Fruit fly (Drosophila melanogaster) whole organism, embryonic: ENCODE measurements around the gene CG13001.

Experiments
- CG10274 ChIP-seq: fragments of 200-800 bp; sonication (Bioruptor generic); optimal IDR thresholded peaks from 3 replicates; lab custom pipeline; 2017; ENCODE audit warnings: missing biosample characterization, mild to moderate bottlenecking, missing genetic modification characterization
- CG10366 ChIP-seq: fragments of 200-800 bp; sonication (Bioruptor generic); IDR thresholded peaks from 2 replicates; pipeline ENCODE4 v1.3.6; 2022; ENCODE audit warnings: missing biosample characterization, missing genetic modification characterization
- CG10543 ChIP-seq: fragments of 200-800 bp; sonication (Bioruptor generic); optimal IDR thresholded peaks from 3 replicates; lab custom pipeline; 2017; ENCODE audit warnings: missing biosample characterization, mild to moderate bottlenecking, missing genetic modification characterization, moderate library complexity
- CG11085 ChIP-seq: fragments of 200-800 bp; sonication (Bioruptor generic); IDR thresholded peaks from 2 replicates; pipeline ENCODE4 v1.3.6; 2022; ENCODE audit warnings: missing biosample characterization, missing genetic modification characterization
- CG12769 ChIP-seq: fragments of 200-800 bp; sonication (Bioruptor generic); optimal IDR thresholded peaks from 2 replicates; lab custom pipeline; 2019; ENCODE audit warnings: missing biosample characterization, mild to moderate bottlenecking, missing genetic modification characterization, moderate library complexity
- CG13296 ChIP-seq: fragments of 200-800 bp; sonication (Bioruptor generic); optimal IDR thresholded peaks from 3 replicates; lab custom pipeline; 2018; ENCODE audit warnings: missing biosample characterization, mild to moderate bottlenecking, missing genetic modification characterization
- CG15269 ChIP-seq: fragments of 200-800 bp; sonication (Bioruptor generic); optimal IDR thresholded peaks from 2 replicates; lab custom pipeline; 2018; ENCODE audit warnings: missing biosample characterization, mild to moderate bottlenecking, missing genetic modification characterization, moderate library complexity
- CG15514 ChIP-seq: fragments of 200-800 bp; sonication (Bioruptor generic); optimal IDR thresholded peaks from 3 replicates; lab custom pipeline; 2017; ENCODE audit warnings: missing biosample characterization, missing genetic modification characterization, mild to moderate bottlenecking, moderate library complexity, missing genetic modification reagents
- CG15601 ChIP-seq: fragments of 200-800 bp; sonication (Bioruptor generic); optimal IDR thresholded peaks from 3 replicates; lab custom pipeline; 2019; ENCODE audit warnings: missing biosample characterization, mild to moderate bottlenecking, missing genetic modification characterization, moderate library complexity
- CG18599 ChIP-seq: fragments of 200-800 bp; sonication (Bioruptor generic); optimal IDR thresholded peaks from 3 replicates; lab custom pipeline; 2017; ENCODE audit warnings: missing biosample characterization, missing genetic modification characterization, mild to moderate bottlenecking, moderate library complexity, missing genetic modification reagents
- CG2120 ChIP-seq: fragments of 200-800 bp; sonication (Bioruptor generic); optimal IDR thresholded peaks from 3 replicates; lab custom pipeline; 2016; ENCODE audit warnings: missing biosample characterization, missing genetic modification characterization
- CG2678 ChIP-seq: fragments of 200-800 bp; sonication (Bioruptor generic); optimal IDR thresholded peaks from 3 replicates; lab custom pipeline; 2019; ENCODE audit warnings: missing biosample characterization, mild to moderate bottlenecking, missing genetic modification characterization, moderate library complexity
- CG32767 ChIP-seq: fragments of 200-800 bp; sonication (Bioruptor generic); IDR thresholded peaks from 2 replicates; pipeline ENCODE4 v1.3.6; 2022; ENCODE audit warnings: missing biosample characterization, missing genetic modification characterization
- CG3281 ChIP-seq: fragments of 200-800 bp; sonication (Bioruptor generic); optimal IDR thresholded peaks from 3 replicates; lab custom pipeline; 2017; ENCODE audit warnings: missing biosample characterization, mild to moderate bottlenecking, missing genetic modification characterization
- CG34376 ChIP-seq: fragments of 200-800 bp; sonication (Bioruptor generic); optimal IDR thresholded peaks from 2 replicates; lab custom pipeline; 2018; ENCODE audit warnings: missing biosample characterization, mild to moderate bottlenecking, missing genetic modification characterization
- CG3838 ChIP-seq: fragments of 200-800 bp; sonication (Bioruptor generic); optimal IDR thresholded peaks from 3 replicates; lab custom pipeline; 2016; ENCODE audit warnings: missing biosample characterization, missing genetic modification characterization
- CG4820 ChIP-seq: fragments of 200-800 bp; sonication (Bioruptor generic); optimal IDR thresholded peaks from 3 replicates; lab custom pipeline; 2016; ENCODE audit warnings: missing biosample characterization, missing genetic modification characterization
- CG8290 ChIP-seq, 3 experiments: fragments of 200-800 bp; sonication (Bioruptor generic); optimal IDR thresholded peaks; 2 replicates each; lab custom pipeline; 2016 to 2019; ENCODE audit warnings: missing biosample characterization in 3 of 3, missing genetic modification characterization in 3 of 3, mild to moderate bottlenecking in 2 of 3, moderate library complexity in 1 of 3
- CG9817 ChIP-seq: fragments of 200-800 bp; sonication (Bioruptor generic); optimal IDR thresholded peaks from 2 replicates; lab custom pipeline; 2018; ENCODE audit warnings: missing biosample characterization, mild to moderate bottlenecking, missing genetic modification characterization, moderate library complexity
- CG9932 ChIP-seq: fragments of 200-800 bp; sonication (Bioruptor generic); IDR thresholded peaks from 2 replicates; pipeline ENCODE4 v1.3.6; 2022; ENCODE audit warnings: missing biosample characterization, missing genetic modification characterization
- Deaf1 ChIP-seq: fragments of 200-800 bp; optimal IDR thresholded peaks from 3 replicates; lab custom pipeline; 2019; ENCODE audit warnings: missing biosample characterization, mild to moderate bottlenecking, missing genetic modification characterization, moderate library complexity
- Drgx ChIP-seq: fragments of 200-800 bp; sonication (Bioruptor generic); IDR thresholded peaks from 2 replicates; pipeline ENCODE4 v1.3.6; 2022; ENCODE audit warnings: missing biosample characterization, missing genetic modification characterization
- ERR ChIP-seq: fragments of 200-800 bp; sonication (Bioruptor generic); optimal IDR thresholded peaks from 2 replicates; lab custom pipeline; 2016; ENCODE audit warnings: missing biosample characterization, missing genetic modification characterization
- Fer1 ChIP-seq: fragments of 200-800 bp; sonication (Bioruptor generic); optimal IDR thresholded peaks from 2 replicates; lab custom pipeline; 2017; ENCODE audit warnings: missing biosample characterization, mild to moderate bottlenecking, missing genetic modification characterization
- HLH3B ChIP-seq: fragments of 200-800 bp; sonication (Bioruptor generic); IDR thresholded peaks from 2 replicates; pipeline ENCODE4 v1.3.6; 2022; ENCODE audit warnings: missing biosample characterization, missing genetic modification characterization
- Hmr ChIP-seq: fragments of 200-800 bp; sonication (Bioruptor generic); optimal IDR thresholded peaks from 3 replicates; lab custom pipeline; 2017; ENCODE audit warnings: mild to moderate bottlenecking, missing biosample characterization, missing genetic modification reagents, missing genetic modification characterization
- Lpt ChIP-seq: fragments of >200 bp; optimal IDR thresholded peaks from 2 replicates; lab custom pipeline; 2018; ENCODE audit warnings: missing biosample characterization, missing genetic modification characterization
- Rfx ChIP-seq: fragments of 200-800 bp; sonication (Bioruptor generic); IDR thresholded peaks from 2 replicates; pipeline ENCODE4 v1.3.6; 2022; ENCODE audit warnings: missing biosample characterization, missing genetic modification characterization
- Six4 ChIP-seq: fragments of 200-800 bp; sonication (Bioruptor generic); optimal IDR thresholded peaks from 2 replicates; lab custom pipeline; 2016; ENCODE audit warnings: missing biosample characterization, missing genetic modification characterization
- Tbp ChIP-seq: fragments of >200 bp; optimal IDR thresholded peaks from 2 replicates; lab custom pipeline; 2018; ENCODE audit warnings: missing biosample characterization, missing genetic modification characterization
- caup ChIP-seq: fragments of 200-800 bp; sonication (Bioruptor generic); optimal IDR thresholded peaks from 3 replicates; lab custom pipeline; 2017; ENCODE audit warnings: missing biosample characterization, mild to moderate bottlenecking, missing genetic modification characterization, moderate library complexity; ENCODE audit not compliant: severe bottlenecking
- chinmo ChIP-seq: fragments of 200-800 bp; sonication (Bioruptor generic); IDR thresholded peaks from 4 replicates; pipeline ENCODE4 v1.3.6; 2022; ENCODE audit warnings: missing biosample characterization, missing genetic modification characterization; ENCODE audit not compliant: partially characterized antibody
- danr ChIP-seq: fragments of 200-800 bp; sonication (Bioruptor generic); IDR thresholded peaks from 2 replicates; pipeline ENCODE4 v1.3.6; 2022; ENCODE audit warnings: missing biosample characterization, missing genetic modification characterization
- dimm ChIP-seq: fragments of 200-800 bp; sonication (Bioruptor generic); IDR thresholded peaks from 2 replicates; pipeline ENCODE4 v1.3.6; 2022; ENCODE audit warnings: missing biosample characterization, missing genetic modification characterization
- dysf ChIP-seq: fragments of 200-800 bp; sonication (Bioruptor generic); IDR thresholded peaks from 3 replicates; pipeline ENCODE4 v1.3.6; 2022; ENCODE audit warnings: missing biosample characterization, missing genetic modification characterization
- ems ChIP-seq: fragments of 200-800 bp; sonication (Bioruptor generic); optimal IDR thresholded peaks from 3 replicates; lab custom pipeline; 2016; ENCODE audit warnings: missing biosample characterization, missing genetic modification characterization
- exex ChIP-seq: fragments of 200-800 bp; sonication (Bioruptor generic); optimal IDR thresholded peaks from 4 replicates; lab custom pipeline; 2018; ENCODE audit warnings: missing biosample characterization, mild to moderate bottlenecking, missing genetic modification characterization, moderate library complexity
- grn ChIP-seq: fragments of 200-800 bp; sonication (Bioruptor generic); optimal IDR thresholded peaks from 3 replicates; lab custom pipeline; 2017; ENCODE audit warnings: missing biosample characterization, missing genetic modification characterization
- lab ChIP-seq: fragments of 200-800 bp; sonication (Bioruptor generic); optimal IDR thresholded peaks from 3 replicates; lab custom pipeline; 2017; ENCODE audit warnings: missing biosample characterization, missing genetic modification characterization, mild to moderate bottlenecking, moderate library complexity, missing genetic modification reagents
- lov ChIP-seq, 2 experiments: fragments of 200-800 bp in 1 of 2; fragments of >200 bp in 1 of 2; sonication (Bioruptor generic) in 1 of 2; IDR thresholded peaks in 1 of 2; optimal IDR thresholded peaks in 1 of 2; 2 replicates in 1 of 2; 3 replicates in 1 of 2; pipeline versions ENCODE4 v1.3.6 to Lab custom; 2017 to 2022; ENCODE audit warnings: missing biosample characterization in 1 of 2, missing genetic modification characterization in 1 of 2
- row ChIP-seq: fragments of 200-800 bp; sonication (Bioruptor generic); IDR thresholded peaks from 3 replicates; pipeline ENCODE4 v1.3.6; 2022; ENCODE audit warnings: missing biosample characterization, missing genetic modification characterization
- schlank ChIP-seq: fragments of 200-800 bp; sonication (Bioruptor generic); optimal IDR thresholded peaks from 2 replicates; lab custom pipeline; 2018; ENCODE audit warnings: missing biosample characterization, mild to moderate bottlenecking, missing genetic modification characterization
- seq ChIP-seq: fragments of 200-800 bp; sonication (Bioruptor generic); IDR thresholded peaks from 2 replicates; pipeline ENCODE4 v1.3.6; 2022; ENCODE audit warnings: missing biosample characterization, missing genetic modification characterization
- sob ChIP-seq: fragments of 200-800 bp; sonication (Bioruptor generic); IDR thresholded peaks from 2 replicates; pipeline ENCODE4 v1.3.6; 2022; ENCODE audit warnings: missing biosample characterization, missing genetic modification characterization
- tll ChIP-seq, 2 experiments: fragments of 200-800 bp in 1 of 2; fragments of >200 bp in 1 of 2; sonication (Bioruptor generic) in 1 of 2; optimal IDR thresholded peaks; 2 replicates each; lab custom pipeline; 2017 to 2019; ENCODE audit warnings: missing biosample characterization in 2 of 2, missing genetic modification characterization in 2 of 2, mild to moderate bottlenecking in 1 of 2, moderate library complexity in 1 of 2
- unc-4 ChIP-seq: fragments of 200-800 bp; sonication (Bioruptor generic); IDR thresholded peaks from 2 replicates; pipeline ENCODE4 v1.3.6; 2022; ENCODE audit warnings: missing biosample characterization, missing genetic modification characterization; ENCODE audit not compliant: partially characterized antibody
- wek ChIP-seq: fragments of 200-800 bp; sonication (Bioruptor generic); optimal IDR thresholded peaks from 3 replicates; lab custom pipeline; 2018; ENCODE audit warnings: missing biosample characterization, mild to moderate bottlenecking, missing genetic modification characterization, moderate library complexity

Gene CG13001

DNA sequence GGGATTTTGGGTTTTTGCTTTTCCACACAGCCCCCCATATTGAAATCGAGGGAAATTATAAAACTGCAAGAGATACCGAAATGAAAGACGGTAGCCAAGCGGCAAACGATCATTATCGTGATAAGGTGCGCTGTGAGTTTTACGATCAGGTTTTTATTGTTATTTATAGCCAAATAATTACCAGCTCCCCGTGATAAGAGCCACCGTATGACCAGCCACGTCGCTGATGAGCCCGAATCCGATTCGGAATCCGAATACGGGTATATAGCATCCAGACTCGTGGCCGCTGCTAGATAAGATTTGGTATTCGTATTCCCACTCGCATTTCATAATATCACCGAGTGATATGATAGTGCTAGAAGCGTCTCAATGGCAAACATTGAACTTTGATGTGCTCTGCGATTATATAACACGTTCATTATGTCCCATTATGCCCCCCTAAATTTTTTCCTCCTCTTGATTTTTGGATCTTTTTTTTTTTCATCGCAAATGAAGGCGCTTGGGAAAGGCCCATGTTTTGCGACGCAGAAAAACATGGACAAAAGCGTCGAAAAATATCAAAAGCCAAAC, 23.8 kb downstream of the CG13001 start (continued):
- no peak for TF ChIP-seq lov (optimal IDR thresholded peaks at IDR 0.05; lab: Kevin White, UChicago)
- TF ChIP-seq lov (GFP tag; IDR thresholded peaks at IDR 0.05; lab: Robert Waterston, UW) = no peak
- TF ChIP-seq tll (GFP tag; optimal IDR thresholded peaks at IDR 0.05; lab: Kevin White, UChicago) = no peak
- TF ChIP-seq CG32767 (GFP tag; lab: Robert Waterston, UW) = no peak
- peak; percentile 17 for TF ChIP-seq CG12769 (tag; lab: Kevin White, UChicago)
- TF ChIP-seq CG10274 = no peak
- TF ChIP-seq CG15601 (tag; lab: Kevin White, UChicago) = no peak
- TF ChIP-seq Lpt (GFP tag; lab: Kevin White, UChicago) = no peak
- TF ChIP-seq unc-4 (GFP tag; lab: Robert Waterston, UW) = no peak
- TF ChIP-seq row (GFP tag; lab: Robert Waterston, UW) = no peak
- TF ChIP-seq Deaf1 = peak; percentile 60
- TF ChIP-seq CG4820 = no peak
- no peak for TF ChIP-seq ERR (GFP tag; lab: Kevin White, UChicago)
- TF ChIP-seq HLH3B = no peak
- TF ChIP-seq CG10366 (GFP tag; lab: Robert Waterston, UW) = no peak
- peak; percentile 28 for TF ChIP-seq CG34376
- peak; percentile 33 for TF ChIP-seq grn (GFP tag; lab: Kevin White, UChicago)
- peak; percentile 10 for TF ChIP-seq Hmr (GFP tag; lab: Kevin White, UChicago)
- TF ChIP-seq exex (tag; lab: Kevin White, UChicago) = peak; percentile 91

DNA sequence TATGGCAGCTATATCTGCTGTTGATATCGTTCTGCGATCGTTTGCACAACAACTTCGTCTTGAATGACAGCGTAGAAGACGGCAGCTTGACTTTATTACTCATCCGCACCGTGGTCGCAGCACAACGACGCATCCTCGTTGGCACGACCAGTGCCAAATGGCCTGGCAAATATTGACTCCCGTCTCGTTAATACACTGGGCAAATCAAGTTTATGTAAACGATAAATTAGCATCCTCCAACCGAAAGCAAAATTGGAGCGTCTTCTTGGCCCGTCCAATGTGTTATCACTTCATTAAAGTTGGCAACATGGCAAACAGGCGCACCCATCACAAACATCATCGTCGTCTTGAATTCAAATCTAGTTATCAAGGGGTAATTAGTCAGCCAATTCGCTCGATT, 25.2 kb downstream of the CG13001 start:
- peak; percentile 7 for TF ChIP-seq CG13296 (GFP tag; lab: Kevin White, UChicago)
- peak; percentile 23 for TF ChIP-seq CG2678 (tag; lab: Kevin White, UChicago)
- no peak for TF ChIP-seq Drgx (GFP tag; lab: Robert Waterston, UW)
- 0 out of 2 replicates have a peak, but pooled peaks have one; percentile 25 for TF ChIP-seq CG11085 (GFP tag; lab: Robert Waterston, UW)
- peak; percentile 19 for TF ChIP-seq Fer1 (GFP tag; lab: Kevin White, UChicago)
- TF ChIP-seq Rfx (GFP tag; lab: Robert Waterston, UW) = 0 out of 2 replicates have a peak, but pooled peaks have one; percentile 20
- no peak for TF ChIP-seq Six4 (GFP tag; lab: Kevin White, UChicago)
- TF ChIP-seq CG15269 (tag; lab: Kevin White, UChicago) = no peak
- peak; percentile 7 for TF ChIP-seq CG3281 (GFP tag; lab: Kevin White, UChicago)
- TF ChIP-seq wek (GFP tag; lab: Kevin White, UChicago) = peak; percentile 24
- TF ChIP-seq schlank (tag; lab: Kevin White, UChicago) = peak; percentile 10
- TF ChIP-seq sob = 0 out of 2 replicates have a peak, but pooled peaks have one; percentile 14
- TF ChIP-seq CG3838 (GFP tag; lab: Kevin White, UChicago) = no peak
- peak; percentile 16 for TF ChIP-seq CG18599
- TF ChIP-seq CG15514 = peak; percentile 15
- peak; percentile 35 for TF ChIP-seq lab (GFP tag; lab: Kevin White, UChicago)
- TF ChIP-seq CG10543 (GFP tag; lab: Kevin White, UChicago) = peak; percentile 9
- peak; percentile 8; the same call in 1 of the 2 replicates for TF ChIP-seq CG9932
- peak; percentile 34; the same call in 1 of the 2 replicates for TF ChIP-seq seq (GFP tag; lab: Robert Waterston, UW)
- TF ChIP-seq dimm (GFP tag; lab: Robert Waterston, UW) = no peak
- TF ChIP-seq caup (GFP tag; lab: Kevin White, UChicago) = peak; percentile 3
- TF ChIP-seq CG12769 (tag; lab: Kevin White, UChicago) = peak; percentile 21
- no peak for TF ChIP-seq CG8290 (GFP tag; optimal IDR thresholded peaks at IDR 0.05; lab: Kevin White, UChicago)
- peak in 1 of 2 experiments; percentile 30 for TF ChIP-seq CG8290 (tag; optimal IDR thresholded peaks at IDR 0.05; lab: Kevin White, UChicago)
- no peak for TF ChIP-seq Tbp (GFP tag; lab: Kevin White, UChicago)
- no peak for TF ChIP-seq CG2120 (GFP tag; lab: Kevin White, UChicago)
- peak; percentile 8; the same call in 1 of the 2 replicates for TF ChIP-seq danr
- TF ChIP-seq Hmr (GFP tag; lab: Kevin White, UChicago) = peak; percentile 9
- TF ChIP-seq CG9817 (tag; lab: Kevin White, UChicago) = no peak
- 0 out of 3 replicates have a peak, but pooled peaks have one; percentile 16 for TF ChIP-seq dysf (GFP tag; lab: Robert Waterston, UW)
- 0 out of 4 replicates have a peak, but pooled peaks have one; percentile 10 for TF ChIP-seq chinmo
- TF ChIP-seq ems = no peak
